Fruit fly (Drosophila melanogaster): Measurements from ENCODE around the gene Drsl6.

Gene Drsl6

DNA sequence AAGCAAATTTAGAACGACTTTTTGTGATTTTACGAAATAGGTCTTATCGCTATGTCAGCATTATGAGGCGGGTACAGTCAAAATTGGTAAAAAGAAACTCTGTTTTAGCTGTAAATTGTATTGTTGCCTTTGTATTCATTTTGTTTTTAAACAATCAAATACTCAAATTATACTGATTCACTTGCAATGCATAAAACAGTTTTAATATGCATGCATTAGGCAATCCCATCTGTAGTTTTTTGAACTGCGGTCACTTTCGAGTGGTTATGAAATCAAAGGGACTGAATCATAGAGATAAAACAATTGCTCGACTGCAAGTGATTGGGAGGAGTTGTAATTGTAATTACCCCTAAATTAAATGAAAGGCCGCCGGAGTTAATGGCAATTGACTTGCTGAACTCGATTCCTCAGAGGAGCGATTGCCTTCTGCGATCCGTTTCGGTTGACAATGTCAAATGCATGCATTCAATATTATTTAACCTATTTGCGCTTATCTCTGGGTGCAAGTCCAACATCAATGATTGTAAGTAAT is 3.5 kb upstream of the Drsl6 start:
- TF ChIP-seq Rel (GFP tag; optimal IDR thresholded peaks at IDR 0.05) (no peak), Rel (tag; optimal IDR thresholded peaks at IDR 0.05) (no peak), psq (GFP tag; optimal IDR thresholded peaks at IDR 0.05) (peak; percentile 13), fru (GFP tag; optimal IDR thresholded peaks at IDR 0.05) (peak; percentile 44), h (GFP tag; optimal IDR thresholded peaks at IDR 0.05) (no peak), Sp1 (GFP tag; optimal IDR thresholded peaks at IDR 0.05) (peak; percentile 26), HLH106 (tag; optimal IDR thresholded peaks at IDR 0.05) (peak; percentile 35), foxo (GFP tag; optimal IDR thresholded peaks at IDR 0.05) (peak in 1 of 2 experiments; percentile 18), sv (GFP tag; optimal IDR thresholded peaks at IDR 0.05) (no peak), ey (GFP tag; optimal IDR thresholded peaks at IDR 0.05) (peak; percentile 58), OdsH (GFP tag; optimal IDR thresholded peaks at IDR 0.05) (peak; percentile 14), rgr (GFP tag; optimal IDR thresholded peaks at IDR 0.05) (peak; percentile 58), br (GFP tag; optimal IDR thresholded peaks at IDR 0.05) (peak; percentile 6), Hnf4 (GFP tag; optimal IDR thresholded peaks at IDR 0.05) (peak; percentile 10), woc (GFP tag; optimal IDR thresholded peaks at IDR 0.05) (no peak), Hr83 (GFP tag; optimal IDR thresholded peaks at IDR 0.05; ENCODE audit: poor library complexity, severe bottlenecking) (no peak)

DNA sequence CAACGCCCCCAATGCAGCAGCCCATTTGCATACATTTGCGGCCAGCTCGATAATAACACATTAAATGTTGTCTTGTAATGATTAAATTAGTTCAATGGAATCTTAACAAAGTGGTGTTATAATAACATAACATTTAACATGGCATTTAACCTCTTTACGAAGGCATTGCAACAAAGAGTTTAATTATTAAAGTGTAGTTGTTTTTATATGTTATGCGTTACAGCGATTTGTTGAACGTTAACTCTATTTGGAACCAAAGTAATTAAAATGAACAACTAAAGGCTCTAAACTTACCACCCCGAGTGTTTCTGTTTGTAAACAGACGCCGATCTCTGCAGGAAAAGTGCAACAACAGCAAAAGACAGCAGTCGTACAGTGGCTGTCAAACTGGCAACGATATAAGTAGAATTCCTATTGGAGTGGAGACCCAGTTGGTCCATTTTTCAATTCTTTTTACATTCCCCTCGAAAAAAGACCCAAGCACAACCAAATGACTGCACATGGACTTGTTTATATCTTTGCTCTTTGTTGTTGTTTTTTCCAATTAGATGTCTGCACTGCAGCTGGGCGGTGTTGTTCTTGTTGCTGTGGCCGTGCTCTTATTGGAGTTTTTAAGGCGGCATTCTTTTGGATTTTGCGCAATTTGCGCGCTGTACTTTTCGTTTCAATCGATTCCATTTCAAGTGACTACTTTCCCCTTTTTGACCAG is 2.8 kb upstream of the Drsl6 start:
- TF ChIP-seq Mio (GFP tag; optimal IDR thresholded peaks at IDR 0.05): no peak
- no peak for TF ChIP-seq N (GFP tag; optimal IDR thresholded peaks at IDR 0.05)
- TF ChIP-seq brk (GFP tag; optimal IDR thresholded peaks at IDR 0.05): no peak
- TF ChIP-seq Sp1 (GFP tag; optimal IDR thresholded peaks at IDR 0.05): no peak
- no peak for TF ChIP-seq usp (GFP tag; optimal IDR thresholded peaks at IDR 0.05)

DNA sequence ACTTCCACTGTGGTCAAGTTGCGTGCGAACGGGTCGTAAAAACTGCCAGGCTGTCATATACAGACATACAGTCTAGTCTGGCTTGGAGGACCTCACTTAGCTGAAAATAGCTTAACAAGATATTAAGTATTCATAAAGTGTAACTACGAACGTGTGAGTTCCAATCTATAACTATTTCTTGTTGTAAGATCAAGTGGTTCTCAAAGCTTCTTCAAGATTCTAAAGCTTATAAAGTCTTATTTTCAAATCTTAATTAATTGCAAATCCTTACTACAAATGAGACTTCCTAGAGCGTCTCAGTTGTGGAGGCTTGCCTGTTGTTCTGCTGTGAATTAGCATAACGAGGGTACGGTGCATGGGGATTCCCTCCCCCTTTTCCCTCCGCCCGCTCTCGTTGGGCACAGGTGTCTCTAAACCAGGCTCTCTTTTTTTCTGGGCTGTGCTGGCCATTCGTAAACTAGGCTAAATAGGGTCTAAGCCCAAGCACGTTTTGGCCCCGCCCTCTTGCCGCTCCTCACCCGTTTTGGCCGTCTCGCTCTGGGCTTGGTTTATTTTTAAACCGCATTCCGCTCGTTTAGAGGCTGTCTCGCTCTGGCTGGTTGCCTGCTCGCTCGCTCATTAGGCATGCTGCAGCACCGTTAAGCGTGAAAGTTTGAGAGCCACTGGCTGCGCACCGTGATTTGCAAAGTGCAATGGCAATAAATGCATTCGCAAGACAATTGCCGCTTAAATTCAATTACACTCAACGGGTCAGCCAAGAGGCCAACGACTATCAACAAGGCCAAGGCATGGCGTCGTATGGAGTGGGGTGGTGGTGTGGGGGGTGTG is 2.0 kb upstream of the Drsl6 start:
- no peak for TF ChIP-seq Hr83 (GFP tag; optimal IDR thresholded peaks at IDR 0.05; ENCODE audit: poor library complexity, severe bottlenecking)
- no peak for TF ChIP-seq sage (GFP tag; optimal IDR thresholded peaks at IDR 0.05)
- TF ChIP-seq foxo (GFP tag; optimal IDR thresholded peaks at IDR 0.05): no peak
- TF ChIP-seq sv (GFP tag; optimal IDR thresholded peaks at IDR 0.05): no peak
- TF ChIP-seq h (GFP tag; optimal IDR thresholded peaks at IDR 0.05): no peak
- TF ChIP-seq dl (GFP tag; optimal IDR thresholded peaks at IDR 0.05; ENCODE audit: insufficient read depth in 1 of 2, partially characterized antibody in 2 of 2): no peak
- no peak for TF ChIP-seq fru (GFP tag; optimal IDR thresholded peaks at IDR 0.05)
- TF ChIP-seq rgr (GFP tag; optimal IDR thresholded peaks at IDR 0.05): no peak
- TF ChIP-seq woc (GFP tag; optimal IDR thresholded peaks at IDR 0.05): no peak
- no peak for TF ChIP-seq br (GFP tag; optimal IDR thresholded peaks at IDR 0.05)
- no peak for TF ChIP-seq CG9705 (GFP tag; optimal IDR thresholded peaks at IDR 0.05)
- no peak for TF ChIP-seq Myc (optimal IDR thresholded peaks at IDR 0.05)
- no peak for TF ChIP-seq Hr78 (GFP tag; optimal IDR thresholded peaks at IDR 0.05)
- no peak for TF ChIP-seq dmrt93B (GFP tag; optimal IDR thresholded peaks at IDR 0.05)

DNA sequence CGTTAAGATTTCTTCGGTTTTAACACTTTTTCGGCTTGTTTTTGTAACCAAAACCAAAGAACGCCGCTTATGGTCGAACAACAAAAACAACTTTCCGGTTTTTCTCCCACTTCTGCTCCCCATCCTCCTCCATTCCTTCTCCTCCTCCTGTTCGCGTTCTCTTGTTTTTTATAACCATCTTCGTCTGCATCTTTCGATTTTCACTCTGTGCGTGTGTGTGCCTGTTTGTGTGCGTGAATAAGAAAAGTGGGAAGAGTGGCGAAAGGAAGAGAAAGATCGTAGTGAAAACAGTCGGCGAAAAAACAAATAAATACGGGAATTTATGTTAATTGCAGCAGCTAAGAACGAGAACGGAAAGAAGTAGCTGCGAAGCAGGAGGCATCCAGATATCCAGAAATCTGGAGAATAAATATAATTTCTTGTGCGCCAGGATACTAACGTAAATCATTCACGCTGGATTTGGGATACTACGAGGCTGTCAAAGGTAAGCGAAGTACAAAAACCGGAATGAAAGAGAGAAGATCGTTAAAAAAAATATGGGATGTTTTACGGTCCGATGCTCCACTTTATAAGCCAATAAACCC is 1.2 kb upstream of the Drsl6 start:
- TF ChIP-seq dl (GFP tag; optimal IDR thresholded peaks at IDR 0.05; ENCODE audit: insufficient read depth in 1 of 2, partially characterized antibody in 2 of 2): no peak
- no peak for TF ChIP-seq Rel (GFP tag; optimal IDR thresholded peaks at IDR 0.05)
- TF ChIP-seq Rel (tag; optimal IDR thresholded peaks at IDR 0.05): no peak
- TF ChIP-seq Hr78 (GFP tag; optimal IDR thresholded peaks at IDR 0.05): no peak
- no peak for TF ChIP-seq fru (GFP tag; optimal IDR thresholded peaks at IDR 0.05)
- peak; percentile 99 for TF ChIP-seq psq (GFP tag; optimal IDR thresholded peaks at IDR 0.05)
- TF ChIP-seq sv (GFP tag; optimal IDR thresholded peaks at IDR 0.05): no peak
- no peak for TF ChIP-seq ey (GFP tag; optimal IDR thresholded peaks at IDR 0.05)
- no peak for TF ChIP-seq Sp1 (GFP tag; optimal IDR thresholded peaks at IDR 0.05)
- TF ChIP-seq Myc (optimal IDR thresholded peaks at IDR 0.05): no peak
- no peak for TF ChIP-seq CG9705 (GFP tag; optimal IDR thresholded peaks at IDR 0.05)
- TF ChIP-seq Vsx2 (GFP tag; optimal IDR thresholded peaks at IDR 0.05; ENCODE audit: partially characterized antibody): peak; percentile 29
- TF ChIP-seq br (GFP tag; optimal IDR thresholded peaks at IDR 0.05): no peak
- TF ChIP-seq GATAd (GFP tag; optimal IDR thresholded peaks at IDR 0.05): no peak
- no peak for TF ChIP-seq dsf (GFP tag; optimal IDR thresholded peaks at IDR 0.05; ENCODE audit: borderline replicate concordance)
- no peak for TF ChIP-seq Hnf4 (GFP tag; optimal IDR thresholded peaks at IDR 0.05)
- TF ChIP-seq Abd-B (GFP tag; optimal IDR thresholded peaks at IDR 0.05): no peak
